Worm (Caenorhabditis elegans) whole organism, L1 larva: Measurements from ENCODE around the gene F44E2.3.

ENCODE experiments used
- egl-27 ChIP-seq, 2 experiments: fragments of 150-350 bp in 1 of 2; sonication (generic microtip); optimal IDR thresholded peaks; 3 replicates each; lab custom pipeline; 2017 to 2018; ENCODE audit warnings: missing biosample characterization in 2 of 2, missing genetic modification characterization in 2 of 2, missing genetic modification reagents in 2 of 2
- hpl-2 ChIP-seq: fragments of 150-350 bp; optimal IDR thresholded peaks from 2 replicates; lab custom pipeline; 2014; ENCODE audit warnings: missing biosample characterization, missing genetic modification reagents, missing genetic modification characterization
- nhr-76 ChIP-seq: sonication (generic microtip); optimal IDR thresholded peaks from 2 replicates; lab custom pipeline; 2017; ENCODE audit warnings: missing biosample characterization, missing genetic modification characterization

DNA sequence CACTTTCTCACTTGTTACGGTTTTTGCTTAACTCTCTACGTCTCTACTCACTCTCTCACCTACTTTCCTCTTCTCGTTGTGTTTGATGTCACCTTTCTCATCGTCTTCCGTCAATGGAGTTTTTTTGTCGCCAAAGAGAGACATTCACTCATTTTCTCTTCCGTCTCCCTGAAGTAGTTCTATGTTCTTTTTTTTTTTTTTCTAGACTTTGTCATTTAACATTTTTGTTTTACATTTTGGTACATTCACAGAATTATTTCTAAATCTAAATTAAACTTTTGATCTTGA is 28.4 kb downstream of the F44E2.3 start:
- TF ChIP-seq hpl-2 (GFP tag; lab: Kevin White, UChicago) (no peak), egl-27 (tag; optimal IDR thresholded peaks at IDR 0.05; lab: Kevin White, UChicago) (no peak), nhr-76 (tag; lab: Kevin White, UChicago) (no peak)
